Fruit fly (Drosophila melanogaster) whole organism, embryonic: ENCODE measurements around the gene CG31122.

Experiments
- Atf-2 ChIP-seq: fragments of 200-800 bp; sonication (Bioruptor generic); optimal IDR thresholded peaks from 2 replicates; lab custom pipeline; 2016; ENCODE audit warnings: missing biosample characterization, missing genetic modification characterization
- Bgb ChIP-seq: fragments of 200-800 bp; sonication (Bioruptor generic); IDR thresholded peaks from 2 replicates; pipeline ENCODE4 v1.3.6; 2022; ENCODE audit warnings: missing biosample characterization, missing genetic modification characterization; ENCODE audit not compliant: partially characterized antibody
- CG10209 ChIP-seq: fragments of 200-800 bp; sonication (Bioruptor generic); optimal IDR thresholded peaks from 3 replicates; lab custom pipeline; 2017; ENCODE audit warnings: missing biosample characterization, mild to moderate bottlenecking, missing genetic modification characterization, missing genetic modification reagents
- CG10543 ChIP-seq: fragments of 200-800 bp; sonication (Bioruptor generic); optimal IDR thresholded peaks from 3 replicates; lab custom pipeline; 2017; ENCODE audit warnings: missing biosample characterization, mild to moderate bottlenecking, missing genetic modification characterization, moderate library complexity
- CG10979 ChIP-seq: fragments of 200-800 bp; sonication (Bioruptor generic); optimal IDR thresholded peaks from 2 replicates; lab custom pipeline; 2018; ENCODE audit warnings: missing biosample characterization, mild to moderate bottlenecking, missing genetic modification characterization, moderate library complexity
- CG12155 ChIP-seq: fragments of 200-800 bp; sonication (Bioruptor generic); optimal IDR thresholded peaks from 3 replicates; lab custom pipeline; 2016; ENCODE audit warnings: missing biosample characterization, missing genetic modification characterization
- CG12744 ChIP-seq: fragments of 200-800 bp; sonication (Bioruptor generic); optimal IDR thresholded peaks from 2 replicates; lab custom pipeline; 2016; ENCODE audit warnings: missing biosample characterization, missing genetic modification characterization
- CG13424 ChIP-seq: fragments of 200-800 bp; sonication (Bioruptor generic); optimal IDR thresholded peaks from 2 replicates; lab custom pipeline; 2019; ENCODE audit warnings: missing biosample characterization, mild to moderate bottlenecking, missing genetic modification characterization, moderate library complexity
- CG1792 ChIP-seq: fragments of 200-800 bp; sonication (Bioruptor generic); optimal IDR thresholded peaks from 2 replicates; lab custom pipeline; 2016; ENCODE audit warnings: missing biosample characterization, missing genetic modification characterization
- CG18764 ChIP-seq: fragments of 200-800 bp; sonication (Bioruptor generic); optimal IDR thresholded peaks from 3 replicates; lab custom pipeline; 2016; ENCODE audit warnings: missing biosample characterization, missing genetic modification characterization
- CG31441 ChIP-seq: fragments of 200-800 bp; sonication (Bioruptor generic); IDR thresholded peaks from 2 replicates; pipeline ENCODE4 v1.3.6; 2022; ENCODE audit warnings: missing biosample characterization, missing genetic modification characterization
- CG4707 ChIP-seq: fragments of 200-800 bp; sonication (Bioruptor generic); optimal IDR thresholded peaks from 2 replicates; lab custom pipeline; 2018; ENCODE audit warnings: missing biosample characterization, mild to moderate bottlenecking, missing genetic modification characterization, moderate library complexity
- CG6813 ChIP-seq: fragments of 200-800 bp; sonication (Bioruptor generic); optimal IDR thresholded peaks from 2 replicates; lab custom pipeline; 2017; ENCODE audit warnings: missing biosample characterization, missing genetic modification characterization, mild to moderate bottlenecking, moderate library complexity, missing genetic modification reagents
- CG7357 ChIP-seq: fragments of 200-800 bp; sonication (Bioruptor generic); IDR thresholded peaks from 3 replicates; pipeline ENCODE4 v1.3.6; 2022; ENCODE audit warnings: missing biosample characterization, missing genetic modification characterization
- CG8089 ChIP-seq: fragments of 200-800 bp; sonication (Bioruptor generic); optimal IDR thresholded peaks from 3 replicates; lab custom pipeline; 2016; ENCODE audit warnings: missing biosample characterization, missing genetic modification characterization
- CG8765 ChIP-seq: fragments of 200-800 bp; sonication (Bioruptor generic); IDR thresholded peaks from 2 replicates; pipeline ENCODE4 v1.3.6; 2022; ENCODE audit warnings: missing biosample characterization, missing genetic modification characterization
- Dll ChIP-seq: fragments of 200-800 bp; sonication (Bioruptor generic); IDR thresholded peaks from 4 replicates; pipeline ENCODE4 v1.3.6; 2022; ENCODE audit warnings: missing biosample characterization, missing genetic modification characterization; ENCODE audit not compliant: partially characterized antibody
- E2f2 ChIP-seq: fragments of 200-800 bp; sonication (Bioruptor generic); IDR thresholded peaks from 2 replicates; pipeline ENCODE4 v1.3.6; 2022; ENCODE audit warnings: missing biosample characterization, missing genetic modification characterization
- Eip74EF ChIP-seq, 2 experiments: fragments of 200-800 bp in 1 of 2; fragments of >200 bp in 1 of 2; sonication (Bioruptor generic) in 1 of 2; optimal IDR thresholded peaks; 2 replicates each; lab custom pipeline; 2017 to 2019; ENCODE audit warnings: missing biosample characterization in 2 of 2, missing genetic modification characterization in 2 of 2, mild to moderate bottlenecking in 1 of 2, moderate library complexity in 1 of 2
- Gug ChIP-seq: fragments of 200-800 bp; sonication (Bioruptor generic); IDR thresholded peaks from 4 replicates; pipeline ENCODE4 v1.3.6; 2022; ENCODE audit warnings: missing biosample characterization, missing genetic modification characterization
- HLHmδ ChIP-seq: fragments of 200-800 bp; sonication (Bioruptor generic); optimal IDR thresholded peaks from 2 replicates; lab custom pipeline; 2018; ENCODE audit warnings: missing biosample characterization, mild to moderate bottlenecking, missing genetic modification characterization, moderate library complexity
- Hr78 ChIP-seq, 2 experiments: fragments of 200-800 bp in 1 of 2; fragments of >200 bp in 1 of 2; sonication (Bioruptor generic) in 1 of 2; optimal IDR thresholded peaks; 2 replicates each; lab custom pipeline; 2017 to 2019; ENCODE audit warnings: missing biosample characterization in 2 of 2, missing genetic modification characterization in 2 of 2, mild to moderate bottlenecking in 1 of 2, moderate library complexity in 1 of 2
- Jarid2 ChIP-seq: fragments of 200-800 bp; sonication (Bioruptor generic); optimal IDR thresholded peaks from 3 replicates; lab custom pipeline; 2017; ENCODE audit warnings: mild to moderate bottlenecking, missing biosample characterization, missing genetic modification reagents, missing genetic modification characterization
- Scr ChIP-seq: fragments of 200-800 bp; sonication (Bioruptor generic); IDR thresholded peaks from 2 replicates; pipeline ENCODE4 v1.3.6; 2022; ENCODE audit warnings: missing biosample characterization, missing genetic modification characterization; ENCODE audit not compliant: partially characterized antibody
- Taf1 ChIP-seq: fragments of 200-800 bp; sonication (Bioruptor generic); IDR thresholded peaks from 2 replicates; pipeline ENCODE4 v1.3.6; 2022; ENCODE audit warnings: missing biosample characterization, missing genetic modification characterization
- Trl ChIP-seq, 3 experiments: fragments of >200 bp in 2 of 3; fragments of 200-800 bp in 1 of 3; sonication (Bioruptor generic) in 1 of 3; optimal IDR thresholded peaks; 2 replicates in 1 of 3; 3 replicates in 2 of 3; lab custom pipeline; 2016 to 2017; ENCODE audit warnings: missing biosample characterization in 1 of 3, missing genetic modification characterization in 1 of 3
- ab ChIP-seq: fragments of 200-800 bp; sonication (Bioruptor generic); optimal IDR thresholded peaks from 2 replicates; lab custom pipeline; 2016; ENCODE audit warnings: missing biosample characterization, missing genetic modification characterization
- amos ChIP-seq: fragments of 200-800 bp; sonication (Bioruptor generic); IDR thresholded peaks from 2 replicates; pipeline ENCODE4 v1.3.6; 2022; ENCODE audit warnings: missing biosample characterization, missing genetic modification characterization; ENCODE audit not compliant: partially characterized antibody
- bbx ChIP-seq: fragments of 200-800 bp; sonication (Bioruptor generic); IDR thresholded peaks from 2 replicates; pipeline ENCODE4 v1.3.6; 2022; ENCODE audit warnings: missing biosample characterization, missing genetic modification characterization; ENCODE audit not compliant: partially characterized antibody
- bsh ChIP-seq, 2 experiments: fragments of 200-800 bp; sonication (Bioruptor generic); optimal IDR thresholded peaks; 2 replicates each; lab custom pipeline; 2017 to 2018; ENCODE audit warnings: mild to moderate bottlenecking in 2 of 2, missing biosample characterization in 2 of 2, missing genetic modification characterization in 2 of 2, moderate library complexity in 1 of 2
- btn ChIP-seq: fragments of 200-800 bp; sonication (Bioruptor generic); optimal IDR thresholded peaks from 2 replicates; lab custom pipeline; 2016; ENCODE audit warnings: missing biosample characterization, missing genetic modification characterization
- chif ChIP-seq, 2 experiments: fragments of 200-800 bp; sonication (Bioruptor generic); optimal IDR thresholded peaks; 3 replicates each; lab custom pipeline; 2016; ENCODE audit warnings: missing biosample characterization in 2 of 2, missing genetic modification characterization in 2 of 2
- chinmo ChIP-seq: fragments of 200-800 bp; sonication (Bioruptor generic); IDR thresholded peaks from 4 replicates; pipeline ENCODE4 v1.3.6; 2022; ENCODE audit warnings: missing biosample characterization, missing genetic modification characterization; ENCODE audit not compliant: partially characterized antibody
- ci ChIP-seq: fragments of 200-800 bp; sonication (Bioruptor generic); IDR thresholded peaks from 3 replicates; pipeline ENCODE4 v1.3.6; 2022; ENCODE audit warnings: missing biosample characterization, missing genetic modification characterization
- crc ChIP-seq: fragments of 200-800 bp; sonication (Bioruptor generic); optimal IDR thresholded peaks from 2 replicates; lab custom pipeline; 2016; ENCODE audit warnings: missing biosample characterization, missing genetic modification characterization
- disco-r ChIP-seq: fragments of 200-800 bp; sonication (Bioruptor generic); optimal IDR thresholded peaks from 2 replicates; lab custom pipeline; 2016; ENCODE audit warnings: missing biosample characterization, missing genetic modification characterization
- ftz-f1 ChIP-seq: fragments of 200-800 bp; sonication (Bioruptor generic); optimal IDR thresholded peaks from 2 replicates; lab custom pipeline; 2016; ENCODE audit warnings: missing biosample characterization, missing genetic modification characterization
- kni ChIP-seq: fragments of 200-800 bp; sonication (Bioruptor generic); optimal IDR thresholded peaks from 3 replicates; lab custom pipeline; 2017; ENCODE audit warnings: mild to moderate bottlenecking, missing biosample characterization, missing genetic modification reagents, missing genetic modification characterization
- nom ChIP-seq: fragments of 200-800 bp; sonication (Bioruptor generic); optimal IDR thresholded peaks from 2 replicates; lab custom pipeline; 2017; ENCODE audit warnings: missing biosample characterization, missing genetic modification characterization, mild to moderate bottlenecking, moderate library complexity, missing genetic modification reagents
- oc ChIP-seq: fragments of 200-800 bp; sonication (Bioruptor generic); optimal IDR thresholded peaks from 2 replicates; lab custom pipeline; 2018; ENCODE audit warnings: missing biosample characterization, mild to moderate bottlenecking, missing genetic modification characterization, moderate library complexity
- rib ChIP-seq: fragments of 200-800 bp; sonication (Bioruptor generic); IDR thresholded peaks from 2 replicates; pipeline ENCODE4 v1.3.6; 2022; ENCODE audit warnings: missing biosample characterization, missing genetic modification characterization
- sens ChIP-seq: fragments of 200-800 bp; sonication (Bioruptor generic); peaks from one replicate; lab custom pipeline; 2016; ENCODE audit warnings: missing biosample characterization, missing genetic modification characterization
- sens-2 ChIP-seq: fragments of 200-800 bp; sonication (Bioruptor generic); IDR thresholded peaks from 2 replicates; pipeline ENCODE4 v1.3.6; 2022; ENCODE audit warnings: missing biosample characterization, missing genetic modification characterization
- sima ChIP-seq: fragments of 200-800 bp; sonication (Bioruptor generic); optimal IDR thresholded peaks from 2 replicates; lab custom pipeline; 2016; ENCODE audit warnings: missing biosample characterization, missing genetic modification characterization
- wek ChIP-seq: fragments of 200-800 bp; sonication (Bioruptor generic); optimal IDR thresholded peaks from 3 replicates; lab custom pipeline; 2018; ENCODE audit warnings: missing biosample characterization, mild to moderate bottlenecking, missing genetic modification characterization, moderate library complexity

CG31122 gene

DNA sequence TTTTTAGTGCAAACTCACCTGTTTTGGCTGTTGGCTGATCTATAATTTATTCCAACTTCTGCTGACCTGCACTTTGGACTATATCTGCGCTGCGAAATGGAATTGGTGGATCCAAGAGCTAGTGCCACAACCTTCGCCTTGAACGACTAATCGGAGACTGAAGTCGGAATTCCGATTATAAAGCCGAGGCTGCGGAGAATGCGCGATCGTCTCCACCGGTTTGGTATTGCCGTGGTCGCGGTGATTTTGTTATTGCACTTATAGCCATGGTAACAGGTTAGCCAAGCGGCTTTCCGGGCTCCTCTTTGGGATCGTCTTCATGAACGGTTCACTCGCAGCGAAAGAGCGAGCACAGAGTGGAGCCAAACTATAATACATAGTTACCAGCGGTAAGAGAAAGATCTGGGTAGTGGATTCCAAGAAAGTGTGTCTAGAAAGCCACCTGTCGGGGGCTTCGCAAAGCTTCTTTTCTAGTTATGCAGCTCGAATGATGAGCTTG lies 31.6 kb downstream of the CG31122 start, which contains the start of gene CG7675 (continued):
- TF ChIP-seq Bgb (0 out of 2 replicates have a peak, but pooled peaks have one; percentile 17), Scr (GFP tag; lab: Robert Waterston, UW) (no peak), CG12155 (no peak), ci (GFP tag; lab: Robert Waterston, UW) (0 out of 3 replicates have a peak, but pooled peaks have one; percentile 45), amos (peak; percentile 19; the same call in 1 of the 2 replicates), CG12744 (GFP tag; lab: Kevin White, UChicago) (no peak), nom (GFP tag; lab: Kevin White, UChicago) (peak; percentile 95), disco-r (GFP tag; lab: Kevin White, UChicago) (no peak), bbx (GFP tag; lab: Robert Waterston, UW) (0 out of 2 replicates have a peak, but pooled peaks have one; percentile 37), sima (GFP tag; lab: Kevin White, UChicago) (no peak), oc (tag; lab: Kevin White, UChicago) (peak; percentile 57), CG18764 (GFP tag; lab: Kevin White, UChicago) (no peak), CG4707 (GFP tag; lab: Kevin White, UChicago) (no peak), btn (GFP tag; lab: Kevin White, UChicago) (no peak), CG13424 (tag; lab: Kevin White, UChicago) (no peak), Gug (GFP tag; lab: Robert Waterston, UW) (no peak), CG10209 (no peak), HLHmδ (GFP tag; lab: Kevin White, UChicago) (peak; percentile 21), sens-2 (GFP tag; lab: Robert Waterston, UW) (0 out of 2 replicates have a peak, but pooled peaks have one; percentile 44), CG31441 (no peak), ftz-f1 (GFP tag; lab: Kevin White, UChicago) (peak; percentile 20), E2f2 (GFP tag; lab: Robert Waterston, UW) (no peak), bsh (GFP tag; optimal IDR thresholded peaks at IDR 0.05; lab: Kevin White, UChicago) (peak in 1 of 2 experiments; percentile 61), CG6813 (no peak), chif (GFP tag; optimal IDR thresholded peaks at IDR 0.05; lab: Kevin White, UChicago) (no peak), Hr78 (GFP tag; optimal IDR thresholded peaks at IDR 0.05; lab: Kevin White, UChicago) (peak in 1 of 2 experiments; percentile 62), chinmo (GFP tag; lab: Robert Waterston, UW) (peak; percentile 95), CG10979 (tag; lab: Kevin White, UChicago) (peak; percentile 77), CG1792 (GFP tag; lab: Kevin White, UChicago) (no peak), kni (peak; percentile 79), Trl (optimal IDR thresholded peaks at IDR 0.05; lab: Kevin White, UChicago) (peak; percentile 20 to 26), Trl (GFP tag; optimal IDR thresholded peaks at IDR 0.05; lab: Kevin White, UChicago) (no peak), CG10543 (GFP tag; lab: Kevin White, UChicago) (peak; percentile 34), rib (GFP tag; lab: Robert Waterston, UW) (peak; percentile 42; the same call in 1 of the 2 replicates), Dll (GFP tag; lab: Robert Waterston, UW) (no peak), CG7357 (GFP tag; lab: Robert Waterston, UW) (no peak), Atf-2 (GFP tag; lab: Kevin White, UChicago) (no peak), Taf1 (GFP tag; lab: Robert Waterston, UW) (no peak), wek (GFP tag; lab: Kevin White, UChicago) (no peak), CG8089 (GFP tag; lab: Kevin White, UChicago) (no peak), ab (GFP tag; lab: Kevin White, UChicago) (no peak), sens (GFP tag; lab: Kevin White, UChicago) (peak; percentile 46), CG8765 (GFP tag; lab: Robert Waterston, UW) (no peak), Jarid2 (GFP tag; lab: Kevin White, UChicago) (peak; percentile 44), Eip74EF (GFP tag; optimal IDR thresholded peaks at IDR 0.05; lab: Kevin White, UChicago) (peak in 1 of 2 experiments; percentile 59), crc (no peak)
